Worm (Caenorhabditis elegans) whole organism, mixed stage, embryonic: Measurements from ENCODE around the gene ugt-60.

ENCODE experiments used
- M03D4.4 ChIP-seq: sonication (generic microtip); optimal IDR thresholded peaks from 2 replicates; lab custom pipeline; 2017; ENCODE audit warnings: mild to moderate bottlenecking, missing genetic modification characterization, missing compliant biosample characterization
- bed-3 ChIP-seq: fragments of 200-800 bp; sonication (Bioruptor generic); optimal IDR thresholded peaks from 3 replicates; lab custom pipeline; 2018; ENCODE audit warnings: mild to moderate bottlenecking, missing genetic modification characterization, moderate library complexity, missing compliant biosample characterization
- blmp-1 ChIP-seq: fragments of 150-350 bp; optimal IDR thresholded peaks from 2 replicates; lab custom pipeline; 2014; ENCODE audit warnings: missing biosample characterization, missing genetic modification characterization
- ceh-39 ChIP-seq: fragments of 150-350 bp; optimal IDR thresholded peaks from 2 replicates; lab custom pipeline; 2014; ENCODE audit warnings: missing biosample characterization, missing genetic modification characterization
- ceh-43 ChIP-seq: fragments of 200-800 bp; sonication (Bioruptor generic); optimal IDR thresholded peaks from 2 replicates; lab custom pipeline; 2018; ENCODE audit warnings: mild to moderate bottlenecking, missing genetic modification characterization, moderate library complexity, missing compliant biosample characterization
- ceh-83 ChIP-seq: fragments of 200-800 bp; sonication (Bioruptor generic); optimal IDR thresholded peaks from 2 replicates; lab custom pipeline; 2018; ENCODE audit warnings: mild to moderate bottlenecking, missing genetic modification characterization, missing compliant biosample characterization
- cnd-1 ChIP-seq: fragments of 200-800 bp; sonication (Bioruptor generic); optimal IDR thresholded peaks from 2 replicates; lab custom pipeline; 2018; ENCODE audit warnings: mild to moderate bottlenecking, missing genetic modification characterization, missing compliant biosample characterization
- drap-1 ChIP-seq: fragments of 200-800 bp; sonication (Bioruptor generic); optimal IDR thresholded peaks from 3 replicates; lab custom pipeline; 2018; ENCODE audit warnings: mild to moderate bottlenecking, missing genetic modification characterization, missing compliant biosample characterization
- elt-1 ChIP-seq: sonication (generic microtip); optimal IDR thresholded peaks from 2 replicates; lab custom pipeline; 2017; ENCODE audit warnings: missing genetic modification characterization, mild to moderate bottlenecking, missing compliant biosample characterization, antibody characterized with exemption, moderate library complexity, borderline replicate concordance; ENCODE audit not compliant: insufficient read depth
- flh-1 ChIP-seq: fragments of 200-800 bp; sonication (Bioruptor generic); optimal IDR thresholded peaks from 2 replicates; lab custom pipeline; 2018; ENCODE audit warnings: mild to moderate bottlenecking, missing genetic modification characterization, moderate library complexity, missing compliant biosample characterization
- ham-2 ChIP-seq: fragments of 200-800 bp; sonication (Bioruptor generic); optimal IDR thresholded peaks from 2 replicates; lab custom pipeline; 2018; ENCODE audit warnings: mild to moderate bottlenecking, missing genetic modification characterization, missing compliant biosample characterization
- lin-32 ChIP-seq: fragments of 200-800 bp; sonication (Bioruptor generic); optimal IDR thresholded peaks from 2 replicates; lab custom pipeline; 2018; ENCODE audit warnings: mild to moderate bottlenecking, missing genetic modification characterization, missing compliant biosample characterization
- lsy-2 ChIP-seq: fragments of 150-350 bp; optimal IDR thresholded peaks from 2 replicates; lab custom pipeline; 2014; ENCODE audit warnings: missing biosample characterization, missing genetic modification characterization
- mep-1 ChIP-seq: fragments of 150-350 bp; optimal IDR thresholded peaks from 2 replicates; lab custom pipeline; 2017; ENCODE audit warnings: missing biosample characterization, missing genetic modification reagents, missing genetic modification characterization, inconsistent platforms
- nhr-12 ChIP-seq: fragments of 150-350 bp; optimal IDR thresholded peaks from 2 replicates; lab custom pipeline; 2014; ENCODE audit warnings: missing biosample characterization, missing genetic modification characterization
- nhr-76 ChIP-seq: sonication (generic microtip); optimal IDR thresholded peaks from 2 replicates; lab custom pipeline; 2017; ENCODE audit warnings: missing biosample characterization, missing genetic modification characterization
- sem-2 ChIP-seq: fragments of 200-800 bp; sonication (Bioruptor generic); optimal IDR thresholded peaks from 2 replicates; lab custom pipeline; 2018; ENCODE audit warnings: mild to moderate bottlenecking, missing genetic modification characterization, missing compliant biosample characterization
- snpc-4 ChIP-seq: fragments of 150-350 bp; optimal IDR thresholded peaks from 2 replicates; lab custom pipeline; 2014; ENCODE audit warnings: missing biosample characterization, missing genetic modification characterization
- sptf-1 ChIP-seq: sonication (generic microtip); optimal IDR thresholded peaks from 2 replicates; lab custom pipeline; 2017; ENCODE audit warnings: mild to moderate bottlenecking, missing genetic modification characterization, moderate library complexity, missing compliant biosample characterization
- tbx-8 ChIP-seq: fragments of 200-800 bp; sonication (Bioruptor generic); optimal IDR thresholded peaks from 2 replicates; lab custom pipeline; 2018; ENCODE audit warnings: mild to moderate bottlenecking, missing genetic modification characterization, moderate library complexity, missing compliant biosample characterization
- unc-39 ChIP-seq: fragments of 150-350 bp; optimal IDR thresholded peaks from 2 replicates; lab custom pipeline; 2014; ENCODE audit warnings: missing biosample characterization, missing genetic modification characterization
- unc-62 ChIP-seq: fragments of 150-350 bp; optimal IDR thresholded peaks from 2 replicates; lab custom pipeline; 2014; ENCODE audit warnings: missing biosample characterization, missing genetic modification reagents, missing genetic modification characterization
- zip-8 ChIP-seq: fragments of 150-350 bp; optimal IDR thresholded peaks from 2 replicates; lab custom pipeline; 2014; ENCODE audit warnings: missing biosample characterization, missing genetic modification characterization

Gene ugt-60

DNA sequence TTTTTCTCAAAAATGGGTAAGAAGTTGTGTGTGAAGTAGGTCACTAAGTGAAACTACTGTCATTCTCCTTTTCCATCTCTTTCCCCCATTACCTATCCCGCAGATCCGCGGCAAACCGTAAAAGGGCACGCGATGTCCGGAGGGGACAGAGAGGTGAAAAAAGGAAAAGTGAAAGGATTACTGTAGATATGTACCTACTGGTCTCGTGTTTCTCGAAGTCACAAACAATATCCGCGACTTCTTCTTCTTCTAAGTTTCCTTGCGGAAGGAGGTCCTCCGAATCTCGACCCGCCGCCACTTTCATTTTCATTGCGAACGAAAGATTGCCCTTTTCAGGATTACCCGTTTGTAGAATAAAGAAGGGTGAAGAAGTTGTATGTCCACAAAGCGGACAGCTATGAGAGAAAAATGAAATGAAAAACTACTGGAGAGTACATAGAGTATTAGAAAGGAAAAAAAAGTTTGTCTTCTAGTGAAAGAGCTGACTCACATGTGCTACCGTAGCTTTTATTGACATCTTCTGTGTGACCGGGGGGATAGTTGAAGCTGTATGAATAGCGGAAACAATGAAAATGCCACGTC, 32.3 kb downstream of the ugt-60 start:
- peak; percentile 3 for TF ChIP-seq mep-1 (tag; lab: Kevin White, UChicago)
- TF ChIP-seq blmp-1 (tag; lab: Kevin White, UChicago) = peak; percentile 94
- no peak for TF ChIP-seq flh-1 (GFP tag; lab: Kevin White, UChicago)
- no peak for TF ChIP-seq bed-3 (GFP tag; lab: Kevin White, UChicago)
- peak; percentile 60 for TF ChIP-seq ham-2
- TF ChIP-seq lsy-2 (tag; lab: Kevin White, UChicago) = peak; percentile 37

DNA sequence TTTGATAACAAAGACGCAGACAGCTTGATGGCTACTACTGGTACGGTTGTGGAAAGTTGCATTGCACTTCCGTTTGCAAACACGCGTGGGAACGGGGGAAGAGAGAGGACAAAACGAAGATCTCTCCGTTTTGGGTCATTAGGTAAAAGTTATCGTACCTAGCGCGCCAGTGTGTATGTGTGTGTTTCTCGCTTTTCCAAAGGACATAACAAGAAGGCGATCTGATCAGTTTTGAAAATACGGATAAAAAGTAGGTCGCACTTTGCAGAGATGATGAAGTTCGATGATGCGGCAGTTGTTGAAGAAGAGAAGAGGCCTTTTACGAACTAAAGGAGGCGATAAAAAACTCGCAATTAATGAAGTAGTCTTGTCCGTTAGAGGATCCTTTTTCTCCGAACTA, 33.8 kb downstream of the ugt-60 start:
- no peak for TF ChIP-seq ceh-83
- TF ChIP-seq snpc-4 (tag; lab: Kevin White, UChicago) = no peak
- TF ChIP-seq ceh-43 (GFP tag; lab: Kevin White, UChicago) = no peak
- TF ChIP-seq bed-3 (GFP tag; lab: Kevin White, UChicago) = no peak
- no peak for TF ChIP-seq unc-39 (tag; lab: Kevin White, UChicago)
- no peak for TF ChIP-seq sptf-1 (tag; lab: Kevin White, UChicago)
- TF ChIP-seq sem-2 (GFP tag; lab: Kevin White, UChicago) = no peak
- no peak for TF ChIP-seq nhr-76 (tag; lab: Kevin White, UChicago)
- TF ChIP-seq unc-62 (GFP tag; lab: Kevin White, UChicago) = no peak
- TF ChIP-seq lsy-2 (tag; lab: Kevin White, UChicago) = no peak
- no peak for TF ChIP-seq ham-2
- no peak for TF ChIP-seq cnd-1 (tag; lab: Kevin White, UChicago)
- no peak for TF ChIP-seq flh-1 (GFP tag; lab: Kevin White, UChicago)

DNA sequence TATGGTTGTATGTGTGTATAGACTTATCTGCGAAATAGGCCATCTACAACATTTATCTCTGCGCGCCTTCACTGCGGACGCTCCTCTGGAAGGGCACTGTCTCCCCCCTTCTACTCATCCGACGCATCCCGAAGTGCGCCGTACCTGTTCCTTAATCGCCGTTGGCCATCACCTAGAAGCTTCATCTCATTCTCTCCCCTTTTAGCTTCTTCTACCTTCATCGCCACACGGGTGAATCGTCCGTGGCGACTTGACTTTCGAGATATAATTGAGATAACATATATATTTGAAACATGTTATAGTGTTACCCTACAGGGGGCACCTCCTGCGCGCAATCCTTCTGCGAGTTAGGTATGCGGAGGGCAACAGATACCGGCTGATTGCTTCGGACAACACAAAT, 36.7 kb downstream of the ugt-60 start:
- TF ChIP-seq zip-8 (no peak), unc-62 (GFP tag; lab: Kevin White, UChicago) (no peak), ham-2 (peak; percentile 87), M03D4.4 (tag; lab: Kevin White, UChicago) (no peak), nhr-12 (tag; lab: Kevin White, UChicago) (no peak), lin-32 (GFP tag; lab: Kevin White, UChicago) (no peak), elt-1 (tag; lab: Kevin White, UChicago) (peak; percentile 58)

DNA sequence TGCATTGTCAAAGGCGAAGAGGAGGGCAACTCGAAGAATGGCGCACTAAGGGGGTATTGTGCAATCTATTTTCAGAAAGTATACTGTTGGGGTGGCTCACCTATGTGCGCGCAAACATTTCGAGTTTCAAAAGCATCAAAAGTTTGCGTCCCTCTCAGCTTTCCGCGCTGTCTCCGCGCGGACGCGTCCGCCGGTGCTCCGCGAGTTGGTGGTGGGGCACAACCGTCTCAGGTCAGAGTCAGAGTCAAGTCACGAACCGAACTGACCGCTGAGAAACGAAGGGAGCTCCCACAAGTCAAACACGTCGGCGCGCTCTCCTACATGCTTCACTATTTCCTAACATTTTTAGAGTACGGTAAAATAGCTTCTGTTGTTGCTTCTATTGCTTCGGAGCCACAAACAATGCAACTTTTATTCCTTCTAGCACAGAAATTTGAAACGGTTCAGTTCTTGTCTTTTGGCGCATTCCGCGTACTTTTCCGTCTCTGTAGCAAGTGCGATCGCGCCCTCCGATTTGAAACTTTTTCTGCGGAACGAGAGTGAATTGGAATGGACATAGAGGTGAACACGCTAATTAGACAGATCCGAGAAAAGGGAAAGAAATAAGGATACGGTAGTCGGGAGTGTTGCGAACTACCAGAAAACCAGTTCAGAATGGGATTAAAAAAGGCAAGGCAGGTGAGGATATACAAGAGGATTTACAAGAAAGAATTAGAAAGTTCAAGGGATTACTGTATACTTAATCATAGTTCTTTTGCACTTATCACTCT, 39.4 kb downstream of the ugt-60 start:
- TF ChIP-seq drap-1 (GFP tag; lab: Kevin White, UChicago) (no peak), blmp-1 (tag; lab: Kevin White, UChicago) (peak; percentile 43)

DNA sequence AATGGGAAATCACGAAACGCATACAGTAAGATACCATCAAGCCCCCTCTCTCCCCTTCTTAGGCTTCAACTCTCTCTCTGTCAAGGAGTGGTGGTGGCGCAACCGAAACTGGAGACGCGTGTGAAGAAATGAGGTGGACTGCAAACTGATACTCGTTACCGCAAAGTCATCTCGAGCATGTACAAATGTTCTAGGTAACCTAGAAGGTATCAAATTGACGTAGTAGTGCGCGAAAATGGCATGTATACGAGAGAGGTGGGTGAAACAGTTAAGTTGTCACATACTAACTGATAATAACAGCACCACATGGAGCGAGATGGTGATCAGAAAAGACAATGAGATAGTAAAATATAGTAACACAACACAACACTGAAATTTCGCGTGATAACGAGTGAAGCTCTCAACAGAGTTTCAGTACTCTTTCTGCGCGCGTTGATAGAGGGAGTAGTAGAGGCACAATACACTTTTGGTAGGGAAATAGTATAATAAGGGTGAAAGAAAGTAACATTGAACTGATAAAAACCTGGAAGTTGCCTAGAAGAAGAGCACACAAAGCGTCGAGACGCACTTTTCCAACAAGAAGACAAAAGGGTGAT, 40.6 kb downstream of the ugt-60 start:
- TF ChIP-seq zip-8 = no peak
- no peak for TF ChIP-seq flh-1 (GFP tag; lab: Kevin White, UChicago)

DNA sequence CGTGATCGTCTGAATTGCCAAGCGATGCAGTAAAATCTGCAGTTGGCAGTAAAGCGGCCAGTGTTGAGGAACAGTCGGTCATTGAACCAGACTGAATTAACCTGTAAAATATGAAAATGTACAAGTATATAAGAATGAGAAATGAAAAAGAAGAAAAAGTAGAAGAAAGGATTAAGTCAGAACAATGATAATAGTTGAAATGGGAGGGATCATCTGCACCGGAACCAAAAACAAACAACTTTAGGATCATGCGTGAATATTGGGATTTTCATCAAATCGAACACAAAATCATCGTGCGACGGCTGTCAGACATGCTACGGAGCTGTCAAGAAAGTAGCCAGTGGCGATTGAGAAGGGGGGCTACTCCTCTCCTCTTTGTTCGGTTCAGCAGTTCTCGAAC, 41.8 kb downstream of the ugt-60 start, which contains the start of gene gei-13:
gei-13 (minus strand) TSS at position 101 of the 400 bp plus-strand sequence.
- TF ChIP-seq ceh-39 (tag; lab: Kevin White, UChicago) (no peak), sptf-1 (tag; lab: Kevin White, UChicago) (no peak), lsy-2 (tag; lab: Kevin White, UChicago) (no peak), ceh-43 (GFP tag; lab: Kevin White, UChicago) (no peak), sem-2 (GFP tag; lab: Kevin White, UChicago) (no peak), tbx-8 (GFP tag; lab: Kevin White, UChicago) (no peak), bed-3 (GFP tag; lab: Kevin White, UChicago) (no peak), flh-1 (GFP tag; lab: Kevin White, UChicago) (no peak), mep-1 (tag; lab: Kevin White, UChicago) (no peak)
